Fruit fly (Drosophila melanogaster) Kc167 (cell line): ENCODE results near the gene scf.

ENCODE experiments used
- h ChIP-seq: fragments of >200 bp; optimal IDR thresholded peaks from 3 replicates; lab custom pipeline; 2018; ENCODE audit warnings: missing external identifiers
- psq ChIP-seq: fragments of >200 bp; optimal IDR thresholded peaks from 2 replicates; lab custom pipeline; 2017; ENCODE audit warnings: missing external identifiers
- ttk ChIP-seq: sonication (Bioruptor generic); optimal IDR thresholded peaks from 2 replicates; lab custom pipeline; 2017; ENCODE audit warnings: missing external identifiers

- TF ChIP-seq ttk (no peak), psq (lab: Kevin White, UChicago) (no peak), h (lab: Kevin White, UChicago) (no peak)
Observed at dm6 chr3L:1275767-1276166, 22.7 kb upstream of the scf start, which contains the start of gene CG32333.
